Worm (Caenorhabditis elegans) whole organism, mixed stage, embryonic: ENCODE data around the gene Y97E10AR.4.

Experiments
- M03D4.4 ChIP-seq: sonication (generic microtip); optimal IDR thresholded peaks from 2 replicates; lab custom pipeline; 2017; ENCODE audit warnings: mild to moderate bottlenecking, missing genetic modification characterization, missing compliant biosample characterization
- bed-3 ChIP-seq: fragments of 200-800 bp; sonication (Bioruptor generic); optimal IDR thresholded peaks from 3 replicates; lab custom pipeline; 2018; ENCODE audit warnings: mild to moderate bottlenecking, missing genetic modification characterization, moderate library complexity, missing compliant biosample characterization
- blmp-1 ChIP-seq: fragments of 150-350 bp; optimal IDR thresholded peaks from 2 replicates; lab custom pipeline; 2014; ENCODE audit warnings: missing biosample characterization, missing genetic modification characterization
- ceh-39 ChIP-seq: fragments of 150-350 bp; optimal IDR thresholded peaks from 2 replicates; lab custom pipeline; 2014; ENCODE audit warnings: missing biosample characterization, missing genetic modification characterization
- ceh-43 ChIP-seq: fragments of 200-800 bp; sonication (Bioruptor generic); optimal IDR thresholded peaks from 2 replicates; lab custom pipeline; 2018; ENCODE audit warnings: mild to moderate bottlenecking, missing genetic modification characterization, moderate library complexity, missing compliant biosample characterization
- ceh-83 ChIP-seq: fragments of 200-800 bp; sonication (Bioruptor generic); optimal IDR thresholded peaks from 2 replicates; lab custom pipeline; 2018; ENCODE audit warnings: mild to moderate bottlenecking, missing genetic modification characterization, missing compliant biosample characterization
- ces-1 ChIP-seq: fragments of 150-350 bp; optimal IDR thresholded peaks from 2 replicates; lab custom pipeline; 2014; ENCODE audit warnings: missing biosample characterization, missing genetic modification reagents, missing genetic modification characterization
- cnd-1 ChIP-seq: fragments of 200-800 bp; sonication (Bioruptor generic); optimal IDR thresholded peaks from 2 replicates; lab custom pipeline; 2018; ENCODE audit warnings: mild to moderate bottlenecking, missing genetic modification characterization, missing compliant biosample characterization
- drap-1 ChIP-seq: fragments of 200-800 bp; sonication (Bioruptor generic); optimal IDR thresholded peaks from 3 replicates; lab custom pipeline; 2018; ENCODE audit warnings: mild to moderate bottlenecking, missing genetic modification characterization, missing compliant biosample characterization
- elt-1 ChIP-seq: sonication (generic microtip); optimal IDR thresholded peaks from 2 replicates; lab custom pipeline; 2017; ENCODE audit warnings: missing genetic modification characterization, mild to moderate bottlenecking, missing compliant biosample characterization, antibody characterized with exemption, moderate library complexity, borderline replicate concordance; ENCODE audit not compliant: insufficient read depth
- elt-3 ChIP-seq: fragments of 150-350 bp; optimal IDR thresholded peaks from 2 replicates; lab custom pipeline; 2014; ENCODE audit warnings: missing biosample characterization, missing genetic modification characterization
- flh-1 ChIP-seq: fragments of 200-800 bp; sonication (Bioruptor generic); optimal IDR thresholded peaks from 2 replicates; lab custom pipeline; 2018; ENCODE audit warnings: mild to moderate bottlenecking, missing genetic modification characterization, moderate library complexity, missing compliant biosample characterization
- hlh-1 ChIP-seq: fragments of 150-350 bp; optimal IDR thresholded peaks from 2 replicates; lab custom pipeline; 2014; ENCODE audit warnings: missing biosample characterization, missing genetic modification reagents, missing genetic modification characterization
- lin-13 ChIP-seq: fragments of 150-350 bp; optimal IDR thresholded peaks from 2 replicates; lab custom pipeline; 2014; ENCODE audit warnings: missing biosample characterization, missing genetic modification characterization
- lin-32 ChIP-seq: fragments of 200-800 bp; sonication (Bioruptor generic); optimal IDR thresholded peaks from 2 replicates; lab custom pipeline; 2018; ENCODE audit warnings: mild to moderate bottlenecking, missing genetic modification characterization, missing compliant biosample characterization
- lsy-2 ChIP-seq: fragments of 150-350 bp; optimal IDR thresholded peaks from 2 replicates; lab custom pipeline; 2014; ENCODE audit warnings: missing biosample characterization, missing genetic modification characterization
- mab-5 ChIP-seq: fragments of 150-350 bp; optimal IDR thresholded peaks from 2 replicates; lab custom pipeline; 2014; ENCODE audit warnings: missing biosample characterization, missing genetic modification characterization
- mep-1 ChIP-seq: fragments of 150-350 bp; optimal IDR thresholded peaks from 2 replicates; lab custom pipeline; 2017; ENCODE audit warnings: missing biosample characterization, missing genetic modification reagents, missing genetic modification characterization, inconsistent platforms
- nhr-12 ChIP-seq: fragments of 150-350 bp; optimal IDR thresholded peaks from 2 replicates; lab custom pipeline; 2014; ENCODE audit warnings: missing biosample characterization, missing genetic modification characterization
- nhr-2 ChIP-seq: fragments of 150-350 bp; optimal IDR thresholded peaks from 2 replicates; lab custom pipeline; 2014; ENCODE audit warnings: missing biosample characterization, missing genetic modification characterization
- nhr-237 ChIP-seq: fragments of 150-350 bp; optimal IDR thresholded peaks from 2 replicates; lab custom pipeline; 2014; ENCODE audit warnings: missing biosample characterization, missing genetic modification characterization
- nhr-28 ChIP-seq: fragments of 150-350 bp; optimal IDR thresholded peaks from 2 replicates; lab custom pipeline; 2014; ENCODE audit warnings: missing biosample characterization, missing genetic modification characterization
- pha-4 ChIP-seq: fragments of 150-350 bp; optimal IDR thresholded peaks from 2 replicates; lab custom pipeline; 2018; ENCODE audit warnings: missing biosample characterization, missing genetic modification reagents, missing genetic modification characterization
- sem-2 ChIP-seq: fragments of 200-800 bp; sonication (Bioruptor generic); optimal IDR thresholded peaks from 2 replicates; lab custom pipeline; 2018; ENCODE audit warnings: mild to moderate bottlenecking, missing genetic modification characterization, missing compliant biosample characterization
- snpc-4 ChIP-seq: fragments of 150-350 bp; optimal IDR thresholded peaks from 2 replicates; lab custom pipeline; 2014; ENCODE audit warnings: missing biosample characterization, missing genetic modification characterization
- sptf-1 ChIP-seq: sonication (generic microtip); optimal IDR thresholded peaks from 2 replicates; lab custom pipeline; 2017; ENCODE audit warnings: mild to moderate bottlenecking, missing genetic modification characterization, moderate library complexity, missing compliant biosample characterization
- tbx-8 ChIP-seq: fragments of 200-800 bp; sonication (Bioruptor generic); optimal IDR thresholded peaks from 2 replicates; lab custom pipeline; 2018; ENCODE audit warnings: mild to moderate bottlenecking, missing genetic modification characterization, moderate library complexity, missing compliant biosample characterization
- unc-39 ChIP-seq: fragments of 150-350 bp; optimal IDR thresholded peaks from 2 replicates; lab custom pipeline; 2014; ENCODE audit warnings: missing biosample characterization, missing genetic modification characterization
- unc-62 ChIP-seq: fragments of 150-350 bp; optimal IDR thresholded peaks from 2 replicates; lab custom pipeline; 2014; ENCODE audit warnings: missing biosample characterization, missing genetic modification reagents, missing genetic modification characterization
- zip-8 ChIP-seq: fragments of 150-350 bp; optimal IDR thresholded peaks from 2 replicates; lab custom pipeline; 2014; ENCODE audit warnings: missing biosample characterization, missing genetic modification characterization
- ztf-11 ChIP-seq: fragments of 150-350 bp; optimal IDR thresholded peaks from 2 replicates; lab custom pipeline; 2014; ENCODE audit warnings: missing biosample characterization, missing genetic modification characterization

Y97E10AR.4 gene

ce11 chrV:8043664-8044063, 33.6 kb upstream of the Y97E10AR.4 start:
- TF ChIP-seq ztf-11 (tag; lab: Kevin White, UChicago) = no peak
- TF ChIP-seq unc-39 = no peak
- no peak for TF ChIP-seq nhr-237 (tag; lab: Kevin White, UChicago)
- TF ChIP-seq nhr-12 (tag; lab: Kevin White, UChicago) = no peak
- no peak for TF ChIP-seq unc-62 (GFP tag; lab: Kevin White, UChicago)
- TF ChIP-seq cnd-1 (tag; lab: Kevin White, UChicago) = no peak
- TF ChIP-seq M03D4.4 (tag; lab: Kevin White, UChicago) = no peak
- TF ChIP-seq elt-1 (tag; lab: Kevin White, UChicago) = peak; percentile 38
- no peak for TF ChIP-seq snpc-4

- TF ChIP-seq drap-1 (GFP tag; lab: Kevin White, UChicago) = no peak
- no peak for TF ChIP-seq snpc-4
- TF ChIP-seq flh-1 (GFP tag; lab: Kevin White, UChicago) = no peak
- TF ChIP-seq blmp-1 (tag; lab: Kevin White, UChicago) = no peak
- no peak for TF ChIP-seq bed-3 (GFP tag; lab: Kevin White, UChicago)
- TF ChIP-seq lin-13 (tag; lab: Kevin White, UChicago) = no peak
- no peak for TF ChIP-seq sem-2 (GFP tag; lab: Kevin White, UChicago)
- no peak for TF ChIP-seq nhr-237 (tag; lab: Kevin White, UChicago)
- TF ChIP-seq pha-4 (tag; lab: Kevin White, UChicago) = no peak
- TF ChIP-seq ceh-43 (GFP tag; lab: Kevin White, UChicago) = no peak
- TF ChIP-seq hlh-1 (tag; lab: Kevin White, UChicago) = no peak
- TF ChIP-seq nhr-12 (tag; lab: Kevin White, UChicago) = no peak
These were observed 31.4 kb upstream of the Y97E10AR.4 start for ce11 chrV:8041336-8041868.

ce11 chrV:8040247-8041084, 30.4 kb upstream of the Y97E10AR.4 start:
- TF ChIP-seq M03D4.4 (tag; lab: Kevin White, UChicago) (no peak), flh-1 (GFP tag; lab: Kevin White, UChicago) (no peak), ces-1 (no peak), bed-3 (GFP tag; lab: Kevin White, UChicago) (no peak), lin-32 (GFP tag; lab: Kevin White, UChicago) (no peak), blmp-1 (tag; lab: Kevin White, UChicago) (peak; percentile 70), tbx-8 (GFP tag; lab: Kevin White, UChicago) (peak; percentile 38), unc-62 (GFP tag; lab: Kevin White, UChicago) (peak; percentile 43), lin-13 (tag; lab: Kevin White, UChicago) (no peak), lsy-2 (tag; lab: Kevin White, UChicago) (no peak), snpc-4 (no peak), nhr-237 (tag; lab: Kevin White, UChicago) (no peak), sptf-1 (no peak), mep-1 (tag; lab: Kevin White, UChicago) (no peak), elt-1 (tag; lab: Kevin White, UChicago) (no peak), nhr-28 (tag; lab: Kevin White, UChicago) (no peak), elt-3 (tag; lab: Kevin White, UChicago) (peak; percentile 52), ceh-83 (GFP tag; lab: Kevin White, UChicago) (no peak), unc-39 (no peak), nhr-2 (tag; lab: Kevin White, UChicago) (no peak), mab-5 (tag; lab: Kevin White, UChicago) (no peak)
- TF ChIP-seq, all 35 proteins: peak for 4

- TF ChIP-seq M03D4.4 (tag; lab: Kevin White, UChicago) (no peak), blmp-1 (tag; lab: Kevin White, UChicago) (no peak), ceh-39 (tag; lab: Kevin White, UChicago) (no peak), cnd-1 (tag; lab: Kevin White, UChicago) (no peak), zip-8 (tag; lab: Kevin White, UChicago) (no peak), elt-1 (tag; lab: Kevin White, UChicago) (no peak), lin-32 (GFP tag; lab: Kevin White, UChicago) (no peak), unc-39 (no peak), snpc-4 (no peak), bed-3 (GFP tag; lab: Kevin White, UChicago) (no peak), lsy-2 (tag; lab: Kevin White, UChicago) (no peak), ceh-83 (GFP tag; lab: Kevin White, UChicago) (no peak), nhr-12 (tag; lab: Kevin White, UChicago) (no peak), elt-3 (tag; lab: Kevin White, UChicago) (no peak), pha-4 (tag; lab: Kevin White, UChicago) (no peak), mep-1 (tag; lab: Kevin White, UChicago) (no peak), ceh-43 (GFP tag; lab: Kevin White, UChicago) (no peak)
These were observed 29.6 kb upstream of the Y97E10AR.4 start for ce11 chrV:8039606-8040005.
